Fruit fly (Drosophila melanogaster): ENCODE measurements around the gene CG1792.

The CG1792 gene

dm6 chr3R:31616001-31616400 lies at the start of gene CG1792, which contains the start of gene Mnat9 (continued):
- peak; percentile 99 for TF ChIP-seq mam (GFP tag; optimal IDR thresholded peaks at IDR 0.05)
- peak; percentile 99 for TF ChIP-seq CG4730 (GFP tag; IDR thresholded peaks at IDR 0.05)
- TF ChIP-seq chif (GFP tag; optimal IDR thresholded peaks at IDR 0.05) = peak; percentile 99
- peak; percentile 97 for TF ChIP-seq Hmx (GFP tag; optimal IDR thresholded peaks at IDR 0.05)
- peak; percentile 99 for TF ChIP-seq Xbp1 (GFP tag; optimal IDR thresholded peaks at IDR 0.05)
- peak; percentile 95 for TF ChIP-seq CG6254 (GFP tag; optimal IDR thresholded peaks at IDR 0.05)
- TF ChIP-seq MESR4 (GFP tag; optimal IDR thresholded peaks at IDR 0.05) = peak; percentile 91
- peak; percentile 99 for TF ChIP-seq H2.0 (GFP tag; IDR thresholded peaks at IDR 0.05)
- peak; percentile 99 for TF ChIP-seq vfl (GFP tag; optimal IDR thresholded peaks at IDR 0.05)
- peak; percentile 99 for TF ChIP-seq Ada2b (GFP tag; IDR thresholded peaks at IDR 0.05)
- peak; percentile 98 for TF ChIP-seq Atf3 (GFP tag; optimal IDR thresholded peaks at IDR 0.05)
- TF ChIP-seq Fer2 (tag; optimal IDR thresholded peaks at IDR 0.05) = peak; percentile 96
- peak; percentile 98 for TF ChIP-seq Mes4 (GFP tag; optimal IDR thresholded peaks at IDR 0.05)
- TF ChIP-seq CG32772 (GFP tag; IDR thresholded peaks at IDR 0.05) = peak; percentile 99
- peak; percentile 98 for TF ChIP-seq lbe (GFP tag; optimal IDR thresholded peaks at IDR 0.05)
- peak; percentile 96 for TF ChIP-seq Fer1 (GFP tag; optimal IDR thresholded peaks at IDR 0.05)
- peak; percentile 99 for TF ChIP-seq shn (GFP tag; optimal IDR thresholded peaks at IDR 0.05)
- peak; percentile 98 for TF ChIP-seq CG11695 (GFP tag; IDR thresholded peaks at IDR 0.05)
- TF ChIP-seq slp2 (GFP tag; optimal IDR thresholded peaks at IDR 0.05) = peak; percentile 98
- peak; percentile 14 for TF ChIP-seq CG15479 (GFP tag; optimal IDR thresholded peaks at IDR 0.05)
- TF ChIP-seq pzg (GFP tag; optimal IDR thresholded peaks at IDR 0.05) = peak; percentile 82
- TF ChIP-seq stwl (tag; optimal IDR thresholded peaks at IDR 0.05) = peak; percentile 90
- peak; percentile 94 for TF ChIP-seq sima (GFP tag; optimal IDR thresholded peaks at IDR 0.05)
- peak; percentile 97 for TF ChIP-seq Blimp-1 (GFP tag; optimal IDR thresholded peaks at IDR 0.05)
- TF ChIP-seq az2 (GFP tag; optimal IDR thresholded peaks at IDR 0.05) = peak; percentile 99
- peak; percentile 84 for TF ChIP-seq CG3995 (GFP tag; optimal IDR thresholded peaks at IDR 0.05)
- peak; percentile 96 for TF ChIP-seq ham (GFP tag; IDR thresholded peaks at IDR 0.05)
- TF ChIP-seq CG30431 (GFP tag; optimal IDR thresholded peaks at IDR 0.05) = peak; percentile 98
- TF ChIP-seq Bdp1 (GFP tag; optimal IDR thresholded peaks at IDR 0.05) = peak; percentile 95
- TF ChIP-seq lilli (GFP tag; optimal IDR thresholded peaks at IDR 0.05) = peak; percentile 99
- peak; percentile 98 for TF ChIP-seq HmgD (GFP tag; optimal IDR thresholded peaks at IDR 0.05)
- peak; percentile 98 for TF ChIP-seq Hmr (GFP tag; optimal IDR thresholded peaks at IDR 0.05)
- no peak for TF ChIP-seq ato (GFP tag; IDR thresholded peaks at IDR 0.05; ENCODE audit: partially characterized antibody)
- no peak for TF ChIP-seq Dfd (GFP tag; optimal IDR thresholded peaks at IDR 0.05)
- TF ChIP-seq peb (GFP tag; IDR thresholded peaks at IDR 0.05) = peak; percentile 98
- no peak for TF ChIP-seq eve (GFP tag; optimal IDR thresholded peaks at IDR 0.05)
- peak; percentile 98 for TF ChIP-seq Dad (GFP tag; optimal IDR thresholded peaks at IDR 0.05)
- peak; percentile 99 for TF ChIP-seq gro (GFP tag; optimal IDR thresholded peaks at IDR 0.05)
- peak; percentile 98 for TF ChIP-seq ro (GFP tag; IDR thresholded peaks at IDR 0.05)
- peak; percentile 100 for TF ChIP-seq Rfx (GFP tag; IDR thresholded peaks at IDR 0.05)
- TF ChIP-seq CG1832 (GFP tag; optimal IDR thresholded peaks at IDR 0.05) = no peak
- TF ChIP-seq CG10543 (GFP tag; optimal IDR thresholded peaks at IDR 0.05) = peak; percentile 91
- TF ChIP-seq NC2α (GFP tag; optimal IDR thresholded peaks at IDR 0.05) = peak; percentile 96
- TF ChIP-seq CG6791 (GFP tag; IDR thresholded peaks at IDR 0.05; ENCODE audit: partially characterized antibody) = no peak
- TF ChIP-seq Awh (GFP tag; IDR thresholded peaks at IDR 0.05) = peak; percentile 99
- peak; percentile 99 for TF ChIP-seq Oaz (GFP tag; IDR thresholded peaks at IDR 0.05)
- peak; percentile 86 for TF ChIP-seq exex (tag; optimal IDR thresholded peaks at IDR 0.05)
- TF ChIP-seq CrebB (tag; optimal IDR thresholded peaks at IDR 0.05) = peak; percentile 97
- no peak for TF ChIP-seq sc (optimal IDR thresholded peaks at IDR 0.05)
- peak; percentile 95 for TF ChIP-seq sc (GFP tag; optimal IDR thresholded peaks at IDR 0.05)
- peak; percentile 95 for TF ChIP-seq CG6765 (GFP tag; optimal IDR thresholded peaks at IDR 0.05)
- TF ChIP-seq Dip2 (GFP tag; IDR thresholded peaks at IDR 0.05) = peak; percentile 65

Measured in whole organism, embryonic.